Worm (Caenorhabditis elegans) whole organism, late embryonic: ENCODE results near the gene F59E11.2.

Experiments used
- F13H6.1 ChIP-seq: sonication (generic microtip); optimal IDR thresholded peaks from 2 replicates; lab custom pipeline; 2016; ENCODE audit warnings: missing genetic modification characterization, missing compliant biosample characterization
- K09A11.1 ChIP-seq: sonication (generic microtip); optimal IDR thresholded peaks from 2 replicates; lab custom pipeline; 2017; ENCODE audit warnings: antibody characterized with exemption, mild to moderate bottlenecking, missing genetic modification characterization, missing compliant biosample characterization; ENCODE audit not compliant: insufficient read depth
- ahr-1 ChIP-seq: sonication (generic microtip); optimal IDR thresholded peaks from 2 replicates; lab custom pipeline; 2016; ENCODE audit warnings: missing genetic modification characterization, missing compliant biosample characterization
- ceh-30 ChIP-seq: fragments of 150-350 bp; optimal IDR thresholded peaks from 2 replicates; lab custom pipeline; 2014; ENCODE audit warnings: missing biosample characterization, missing genetic modification characterization
- che-1 ChIP-seq: sonication (generic microtip); optimal IDR thresholded peaks from 2 replicates; lab custom pipeline; 2016; ENCODE audit warnings: mild to moderate bottlenecking, missing genetic modification characterization, missing compliant biosample characterization
- hlh-13 ChIP-seq: fragments of 200-800 bp; sonication (Bioruptor generic); optimal IDR thresholded peaks from 2 replicates; lab custom pipeline; 2018; ENCODE audit warnings: mild to moderate bottlenecking, missing genetic modification characterization, missing compliant biosample characterization
- nhr-11 ChIP-seq: fragments of 150-350 bp; optimal IDR thresholded peaks from 2 replicates; lab custom pipeline; 2014; ENCODE audit warnings: missing biosample characterization, missing genetic modification characterization
- pag-3 ChIP-seq: sonication (generic microtip); optimal IDR thresholded peaks from 2 replicates; lab custom pipeline; 2016; ENCODE audit warnings: missing compliant biosample characterization, missing genetic modification characterization, borderline replicate concordance
- pat-9 ChIP-seq: fragments of 200-800 bp; sonication (Bioruptor generic); optimal IDR thresholded peaks from 2 replicates; lab custom pipeline; 2018; ENCODE audit warnings: mild to moderate bottlenecking, missing genetic modification characterization, moderate library complexity, missing compliant biosample characterization
- pha-4 ChIP-seq: fragments of 150-350 bp; optimal IDR thresholded peaks from 2 replicates; lab custom pipeline; 2018; ENCODE audit warnings: missing biosample characterization, missing genetic modification reagents, missing genetic modification characterization
- pqm-1 ChIP-seq: sonication (generic microtip); optimal IDR thresholded peaks from 2 replicates; lab custom pipeline; 2016; ENCODE audit warnings: missing genetic modification characterization, missing compliant biosample characterization
- tbx-2 ChIP-seq: sonication (generic microtip); optimal IDR thresholded peaks from 2 replicates; lab custom pipeline; 2016; ENCODE audit warnings: missing genetic modification characterization, missing compliant biosample characterization
- unc-55 ChIP-seq: sonication (generic microtip); optimal IDR thresholded peaks from 2 replicates; lab custom pipeline; 2017; ENCODE audit warnings: missing biosample characterization, missing genetic modification reagents, missing genetic modification characterization

DNA sequence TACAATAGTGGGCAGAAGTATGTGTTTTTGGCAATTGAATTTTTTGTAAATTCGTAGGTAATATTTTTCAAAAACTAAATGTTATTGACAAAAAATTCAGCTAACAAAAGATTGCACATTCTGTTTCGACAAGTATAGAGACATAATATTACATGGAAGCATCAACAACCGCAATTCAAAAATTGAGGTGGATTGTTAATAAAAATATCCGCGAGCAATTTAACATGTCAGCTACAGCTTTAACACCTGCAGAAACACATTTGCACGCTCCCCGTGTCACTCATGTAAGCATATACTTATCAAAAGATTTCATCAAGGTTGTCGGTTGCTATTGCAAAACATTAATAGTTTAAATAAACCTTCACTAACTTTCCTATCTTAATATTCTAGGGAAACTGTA, 34.4 kb downstream of the F59E11.2 start, which contains the start of gene srsx-34:
- no peak for TF ChIP-seq K09A11.1 (tag; lab: Kevin White, UChicago)
- TF ChIP-seq tbx-2 (tag; lab: Kevin White, UChicago) = no peak
- TF ChIP-seq pqm-1 (tag; lab: Kevin White, UChicago) = no peak
- TF ChIP-seq ahr-1 (tag; lab: Kevin White, UChicago) = no peak
- TF ChIP-seq pha-4 (tag; lab: Kevin White, UChicago) = no peak
- no peak for TF ChIP-seq pag-3 (tag; lab: Kevin White, UChicago)
- TF ChIP-seq nhr-11 (tag; lab: Kevin White, UChicago) = no peak
- TF ChIP-seq hlh-13 (GFP tag; lab: Kevin White, UChicago) = no peak
- no peak for TF ChIP-seq unc-55 (GFP tag; lab: Kevin White, UChicago)
- no peak for TF ChIP-seq pat-9 (tag; lab: Kevin White, UChicago)
- no peak for TF ChIP-seq ceh-30 (tag; lab: Kevin White, UChicago)
- no peak for TF ChIP-seq che-1
- TF ChIP-seq F13H6.1 (tag; lab: Kevin White, UChicago) = no peak
